Worm (Caenorhabditis elegans): ENCODE data around the gene F33C8.2.

Gene F33C8.2

DNA sequence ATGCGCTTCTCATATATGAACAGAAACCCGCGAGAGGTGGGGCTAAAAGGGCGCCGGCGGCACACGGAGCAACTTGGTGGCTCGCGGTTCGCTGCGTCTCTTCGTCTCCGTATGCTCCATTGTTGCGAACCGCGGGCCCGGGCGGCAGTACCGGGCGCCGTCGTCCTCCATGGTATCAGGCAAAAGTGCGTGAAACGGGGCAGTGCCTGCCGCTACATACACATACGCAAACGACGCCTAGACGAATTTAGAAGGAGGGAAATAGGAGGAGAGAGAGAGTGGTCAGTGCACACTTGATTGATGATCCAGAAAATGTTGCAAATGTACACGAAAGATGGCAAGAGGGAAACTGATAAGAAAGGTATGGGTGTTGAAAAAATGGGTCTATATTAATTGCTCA is 23.3 kb downstream of the F33C8.2 start (continued):
- TF ChIP-seq madf-9 (GFP tag; conservative IDR thresholded peaks at IDR 0.05), result no peak
- TF ChIP-seq T26A8.4 (GFP tag; IDR thresholded peaks at IDR 0.05), result peak; percentile 49; the same call in 1 of the 2 replicates
- peak; percentile 11 for TF ChIP-seq ztf-7 (tag; optimal IDR thresholded peaks at IDR 0.05)
- peak; percentile 11 for TF ChIP-seq nhr-28 (tag; optimal IDR thresholded peaks at IDR 0.05)
- peak in 1 of 2 experiments; percentile 40 for TF ChIP-seq mdl-1 (tag; optimal IDR thresholded peaks at IDR 0.05)
- TF ChIP-seq nhr-6 (tag; optimal IDR thresholded peaks at IDR 0.05), result no peak

DNA sequence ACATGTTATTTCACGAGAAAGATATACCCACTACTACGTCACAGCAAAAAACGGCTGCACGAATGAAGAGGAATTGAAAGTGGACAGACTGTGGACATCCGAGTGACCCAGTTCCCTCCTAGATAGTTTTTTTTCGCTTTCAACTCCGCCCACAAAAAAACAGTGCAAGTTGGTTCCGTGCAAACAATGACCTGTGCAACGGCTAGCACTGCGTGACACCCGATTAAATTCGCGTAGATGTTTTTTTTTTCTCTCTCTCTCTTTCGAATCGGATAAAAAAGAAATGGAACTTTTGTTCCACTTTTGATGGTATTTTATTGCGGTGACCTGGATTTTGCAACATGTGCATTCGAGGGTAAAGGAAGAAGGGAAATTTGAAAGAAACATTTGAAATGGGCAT is 24.0 kb downstream of the F33C8.2 start:
- no peak for TF ChIP-seq lim-7 (GFP tag; IDR thresholded peaks at IDR 0.05)
- no peak for TF ChIP-seq nhr-42 (GFP tag; IDR thresholded peaks at IDR 0.05)
- TF ChIP-seq lin-1 (GFP tag; IDR thresholded peaks at IDR 0.05), result no peak
- no peak for TF ChIP-seq pha-4 (GFP tag; IDR thresholded peaks at IDR 0.05)
- TF ChIP-seq pha-4 (tag; optimal IDR thresholded peaks at IDR 0.05), result peak; percentile 89
- peak; percentile 46 for TF ChIP-seq hlh-11 (tag; optimal IDR thresholded peaks at IDR 0.05)
- TF ChIP-seq zfp-3 (GFP tag; conservative IDR thresholded peaks at IDR 0.05), result no peak
- TF ChIP-seq Y75B8A.6 (GFP tag; IDR thresholded peaks at IDR 0.05), result no peak
- TF ChIP-seq snpc-1.2 (GFP tag; IDR thresholded peaks at IDR 0.05), result no peak
- TF ChIP-seq lin-13 (GFP tag; optimal IDR thresholded peaks at IDR 0.05), result no peak
- TF ChIP-seq nhr-237 (tag; optimal IDR thresholded peaks at IDR 0.05), result no peak
- TF ChIP-seq dve-1 (tag; optimal IDR thresholded peaks at IDR 0.05; ENCODE audit: insufficient read depth), result no peak
- TF ChIP-seq mxl-3 (GFP tag; optimal IDR thresholded peaks at IDR 0.05), result no peak
- TF ChIP-seq ztf-7 (tag; optimal IDR thresholded peaks at IDR 0.05), result no peak
- peak; percentile 1 for TF ChIP-seq nhr-28 (tag; optimal IDR thresholded peaks at IDR 0.05)
- TF ChIP-seq hlh-30 (tag; optimal IDR thresholded peaks at IDR 0.05; ENCODE audit: insufficient read depth), result peak; percentile 10
- TF ChIP-seq ZK337.2 (GFP tag; IDR thresholded peaks at IDR 0.05), result no peak
- no peak for TF ChIP-seq lin-38 (GFP tag; IDR thresholded peaks at IDR 0.05)
- TF ChIP-seq nhr-25 (tag; optimal IDR thresholded peaks at IDR 0.05; ENCODE audit: borderline replicate concordance, insufficient read depth), result peak; percentile 6
- no peak for TF ChIP-seq ctbp-1 (GFP tag; IDR thresholded peaks at IDR 0.05)

DNA sequence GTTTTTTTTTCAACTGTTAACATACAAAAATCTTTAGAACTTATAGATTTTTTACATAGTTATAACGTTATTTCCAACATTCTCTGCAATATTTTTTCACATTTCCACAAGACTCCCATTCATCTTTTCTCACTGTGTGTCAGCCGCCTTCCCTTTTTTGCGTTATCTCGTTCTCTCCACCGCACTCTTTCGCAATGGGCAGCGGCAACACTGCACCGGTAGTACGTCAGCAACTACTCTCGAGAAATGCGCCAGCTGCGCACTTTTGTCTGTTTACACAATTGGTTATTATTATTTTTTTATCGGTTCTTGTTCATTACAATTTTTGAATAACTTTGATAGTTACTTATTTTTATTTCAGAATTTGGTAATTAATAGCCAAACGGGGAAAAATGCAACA is 25.8 kb downstream of the F33C8.2 start, which contains the start of gene C05G5.2:
Gene C05G5.2, plus strand, starts transcription at position 356 of the 400 bp plus-strand sequence.
- TF ChIP-seq gei-8 (GFP tag; optimal IDR thresholded peaks at IDR 0.05) (no peak), egl-27 (tag; optimal IDR thresholded peaks at IDR 0.05) (no peak), hlh-30 (tag; optimal IDR thresholded peaks at IDR 0.05; ENCODE audit: insufficient read depth) (peak; percentile 89), lin-29 (GFP tag; IDR thresholded peaks at IDR 0.05) (no peak), mes-2 (tag; optimal IDR thresholded peaks at IDR 0.05; ENCODE audit: poor library complexity, severe bottlenecking) (peak; percentile 93), tra-1 (GFP tag; IDR thresholded peaks at IDR 0.05) (peak; percentile 57; the same call in 1 of the 2 replicates), lin-15B (tag; optimal IDR thresholded peaks at IDR 0.05) (no peak), vab-7 (GFP tag; IDR thresholded peaks at IDR 0.05) (peak; percentile 66), ces-1 (GFP tag; optimal IDR thresholded peaks at IDR 0.05) (no peak), nhr-41 (GFP tag; IDR thresholded peaks at IDR 0.05) (peak; percentile 52; the same call in 1 of the 2 replicates), mxl-3 (GFP tag; optimal IDR thresholded peaks at IDR 0.05) (peak; percentile 97), R02D3.7 (tag; optimal IDR thresholded peaks at IDR 0.05) (no peak), lin-1 (GFP tag; IDR thresholded peaks at IDR 0.05) (no peak), nhr-76 (tag; optimal IDR thresholded peaks at IDR 0.05) (no peak), saeg-2 (GFP tag; IDR thresholded peaks at IDR 0.05) (peak; percentile 76; the same call in 1 of the 2 replicates), arid-1 (GFP tag; conservative IDR thresholded peaks at IDR 0.05) (peak; percentile 83), nhr-111 (GFP tag; optimal IDR thresholded peaks at IDR 0.05) (no peak), ctbp-1 (GFP tag; IDR thresholded peaks at IDR 0.05) (peak; percentile 69), snpc-4 (tag; optimal IDR thresholded peaks at IDR 0.05) (peak; percentile 9), zfp-2 (tag; optimal IDR thresholded peaks at IDR 0.05) (no peak), Y5F2A.4 (GFP tag; optimal IDR thresholded peaks at IDR 0.05) (no peak), nhr-6 (tag; optimal IDR thresholded peaks at IDR 0.05) (peak; percentile 93), T20F7.1 (GFP tag; optimal IDR thresholded peaks at IDR 0.05) (peak; percentile 83), daf-8 (GFP tag; IDR thresholded peaks at IDR 0.05) (no peak), spr-3 (GFP tag; optimal IDR thresholded peaks at IDR 0.05) (no peak), mdt-29 (GFP tag; IDR thresholded peaks at IDR 0.05) (no peak), aly-2 (tag; optimal IDR thresholded peaks at IDR 0.05) (no peak), ceh-62 (tag; optimal IDR thresholded peaks at IDR 0.05) (no peak), tag-97 (GFP tag; IDR thresholded peaks at IDR 0.05) (no peak), nhr-42 (GFP tag; IDR thresholded peaks at IDR 0.05) (0 out of 2 replicates have a peak, but pooled peaks have one; percentile 33)
